Worm (Caenorhabditis elegans) whole organism, L4/young adult: Measurements from ENCODE around the gene R05G6.4.

Source experiments
- W03F9.2 ChIP-seq: fragments of 150-350 bp; optimal IDR thresholded peaks from 2 replicates; lab custom pipeline; 2014; ENCODE audit warnings: missing biosample characterization, missing genetic modification characterization
- him-1 ChIP-seq: sonication (generic microtip); optimal IDR thresholded peaks from 2 replicates; lab custom pipeline; 2016; ENCODE audit warnings: missing genotype, missing genetic modification reagents, missing genetic modification characterization, missing compliant biosample characterization

ce11 chrIV:7532360-7532759 lies 19.3 kb downstream of the R05G6.4 start, which contains the start of gene R05G6.1:
- TF ChIP-seq W03F9.2 (tag; lab: Kevin White, UChicago), result no peak
- no peak for TF ChIP-seq him-1
